Fruit fly (Drosophila melanogaster) whole organism, pupa: ENCODE data around the gene CG13299.

Experiments
- Ets98B ChIP-seq: fragments of 200-800 bp; sonication (Bioruptor generic); IDR thresholded peaks from 2 replicates; pipeline ENCODE4 v1.3.6; 2022; ENCODE audit warnings: missing biosample characterization, missing genetic modification characterization
- rn ChIP-seq: fragments of 200-800 bp; sonication (Bioruptor generic); IDR thresholded peaks from 2 replicates; pipeline ENCODE4 v1.3.6; 2022; ENCODE audit warnings: missing biosample characterization, missing genetic modification characterization

DNA sequence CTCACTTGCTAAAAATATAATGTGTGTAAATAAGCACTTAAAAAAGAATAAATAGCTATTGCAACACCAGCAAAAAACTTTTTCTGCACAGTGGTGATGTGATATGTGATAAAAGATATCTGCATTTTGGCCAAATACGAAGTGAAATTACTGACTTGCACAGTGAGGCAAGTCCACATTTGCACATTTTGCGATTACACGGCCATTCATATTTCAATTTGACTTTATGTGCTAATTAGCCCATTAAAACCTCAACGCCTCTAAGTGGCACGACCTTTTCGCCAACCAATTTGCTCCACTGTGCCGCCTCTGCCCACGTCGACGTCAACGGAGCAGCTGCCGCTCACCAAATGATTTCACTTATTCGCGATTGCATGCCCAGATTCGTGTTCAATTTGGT is 12.0 kb downstream of the CG13299 start, which contains the start of gene CG33946:
- peak; percentile 54 for TF ChIP-seq rn (GFP tag; lab: Robert Waterston, UW)
- TF ChIP-seq Ets98B (GFP tag; lab: Robert Waterston, UW): peak; percentile 55
